Worm (Caenorhabditis elegans) whole organism, L4/young adult: ENCODE measurements around the gene C45G9.9.

ENCODE experiments used
- W03F9.2 ChIP-seq: fragments of 150-350 bp; optimal IDR thresholded peaks from 2 replicates; lab custom pipeline; 2014; ENCODE audit warnings: missing biosample characterization, missing genetic modification characterization
- dao-5 ChIP-seq: sonication (generic microtip); optimal IDR thresholded peaks from 2 replicates; lab custom pipeline; 2016; ENCODE audit warnings: missing genotype, missing genetic modification characterization, moderate library complexity, missing compliant biosample characterization
- him-1 ChIP-seq: sonication (generic microtip); optimal IDR thresholded peaks from 2 replicates; lab custom pipeline; 2016; ENCODE audit warnings: missing genotype, missing genetic modification reagents, missing genetic modification characterization, missing compliant biosample characterization

DNA sequence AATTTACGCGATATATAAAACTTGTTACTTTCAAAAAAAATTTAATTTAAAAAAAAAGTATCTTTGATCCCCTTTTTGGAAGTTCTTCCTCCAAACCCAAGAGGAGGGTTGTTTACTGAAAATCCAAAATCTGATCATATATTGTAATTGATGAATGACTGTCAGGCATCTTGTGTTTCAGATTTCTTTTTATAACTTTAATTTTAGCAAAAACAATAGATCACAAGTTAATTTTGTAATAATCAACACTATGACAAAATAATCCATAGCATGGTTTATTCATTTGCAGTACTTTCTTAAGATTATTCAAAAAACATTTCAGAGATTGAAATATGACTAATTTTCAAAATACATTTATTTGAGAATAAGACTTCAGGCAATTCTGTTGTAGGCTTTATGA is 36.7 kb upstream of the C45G9.9 start:
- TF ChIP-seq dao-5 (tag; lab: Kevin White, UChicago) (no peak), him-1 (tag; lab: Kevin White, UChicago) (no peak), W03F9.2 (tag; lab: Kevin White, UChicago) (no peak)
